Worm (Caenorhabditis elegans) whole organism, midembryonic: ENCODE results near the gene tbc-8.

ENCODE experiments used
- flt-1 ChIP-seq: fragments of 200-800 bp; sonication (Bioruptor generic); IDR thresholded peaks from 2 replicates; pipeline ENCODE4 v1.3.6; 2022; ENCODE audit warnings: missing genetic modification characterization, missing compliant biosample characterization
- klf-2 ChIP-seq: fragments of 200-800 bp; sonication (Bioruptor generic); conservative IDR thresholded peaks from 2 replicates; pipeline ENCODE4 v1.3.6; 2022; ENCODE audit warnings: missing genetic modification reagents, missing genetic modification characterization, missing compliant biosample characterization
- med-1 ChIP-seq: sonication (generic microtip); optimal IDR thresholded peaks from 2 replicates; lab custom pipeline; 2017; ENCODE audit warnings: missing genetic modification characterization, mild to moderate bottlenecking, missing compliant biosample characterization, antibody characterized with exemption, missing genetic modification reagents; ENCODE audit not compliant: insufficient read depth
- tab-1 ChIP-seq: fragments of 200-800 bp; sonication (Bioruptor generic); IDR thresholded peaks from 2 replicates; pipeline ENCODE4 v1.3.6; 2022; ENCODE audit warnings: missing genetic modification characterization, missing compliant biosample characterization
- ztf-23 ChIP-seq: fragments of 200-800 bp; sonication (Bioruptor generic); IDR thresholded peaks from 2 replicates; pipeline ENCODE4 v1.3.6; 2022; ENCODE audit warnings: missing genetic modification reagents, missing genetic modification characterization, missing compliant biosample characterization

- TF ChIP-seq ztf-23 (GFP tag; lab: Robert Waterston, UW) = no peak
- no peak for TF ChIP-seq flt-1 (GFP tag; lab: Robert Waterston, UW)
- no peak for TF ChIP-seq tab-1
- TF ChIP-seq klf-2 = no peak
- TF ChIP-seq med-1 (GFP tag; lab: Kevin White, UChicago) = no peak
Observed at ce11 chrIII:10404918-10405317, 40.2 kb downstream of the tbc-8 start, which contains the start of the genes M03C11.3 and chl-1.
